Worm (Caenorhabditis elegans) whole organism, L1 larva: ENCODE measurements around the gene R166.2.

ENCODE experiments used
- C04F5.9 ChIP-seq: sonication (generic microtip); optimal IDR thresholded peaks from 2 replicates; lab custom pipeline; 2016; ENCODE audit warnings: missing genetic modification characterization, missing compliant biosample characterization
- C16A3.4 ChIP-seq: fragments of 150-350 bp; optimal IDR thresholded peaks from 2 replicates; lab custom pipeline; 2014; ENCODE audit warnings: missing biosample characterization, missing genetic modification characterization
- C34B4.2 ChIP-seq: sonication (generic microtip); optimal IDR thresholded peaks from 2 replicates; lab custom pipeline; 2017; ENCODE audit warnings: mild to moderate bottlenecking, missing genetic modification characterization, missing compliant biosample characterization
- F16B12.6 ChIP-seq: fragments of 150-350 bp; optimal IDR thresholded peaks from 2 replicates; lab custom pipeline; 2014; ENCODE audit warnings: missing biosample characterization, missing genetic modification characterization
- Y116A8C.19 ChIP-seq: sonication (generic microtip); optimal IDR thresholded peaks from 2 replicates; lab custom pipeline; 2016; ENCODE audit warnings: missing compliant biosample characterization, missing genetic modification characterization, borderline replicate concordance
- alr-1 ChIP-seq: fragments of 200-800 bp; sonication (Bioruptor generic); optimal IDR thresholded peaks from 2 replicates; lab custom pipeline; 2018; ENCODE audit warnings: borderline replicate concordance, mild to moderate bottlenecking, missing genetic modification characterization, missing compliant biosample characterization
- ama-1 ChIP-seq: fragments of 150-350 bp; optimal IDR thresholded peaks from 2 replicates; lab custom pipeline; 2014
- blmp-1 ChIP-seq: fragments of 150-350 bp; optimal IDR thresholded peaks from 2 replicates; lab custom pipeline; 2014; ENCODE audit warnings: missing biosample characterization, missing genetic modification characterization
- ces-1 ChIP-seq: fragments of 150-350 bp; optimal IDR thresholded peaks from 2 replicates; lab custom pipeline; 2014; ENCODE audit warnings: missing biosample characterization, missing genetic modification reagents, missing genetic modification characterization
- dsc-1 ChIP-seq: sonication (generic microtip); optimal IDR thresholded peaks from 2 replicates; lab custom pipeline; 2016; ENCODE audit warnings: mild to moderate bottlenecking, missing genetic modification characterization, missing compliant biosample characterization
- efl-1 ChIP-seq, 4 experiments: fragments of 150-350 bp; optimal IDR thresholded peaks in 3 of 4; peaks in 1 of 4; 1 replicate in 1 of 4; 2 replicates in 3 of 4; lab custom pipeline; 2014; ENCODE audit warnings: missing biosample characterization in 2 of 4, missing genetic modification characterization in 2 of 4, missing genetic modification reagents in 2 of 4
- efl-3 ChIP-seq: fragments of 200-800 bp; sonication (Bioruptor generic); optimal IDR thresholded peaks from 2 replicates; lab custom pipeline; 2018; ENCODE audit warnings: mild to moderate bottlenecking, missing genetic modification characterization, missing compliant biosample characterization
- elt-2 ChIP-seq: sonication (generic microtip); optimal IDR thresholded peaks from 2 replicates; lab custom pipeline; 2016; ENCODE audit warnings: missing genetic modification characterization, mild to moderate bottlenecking, inconsistent platforms, missing compliant biosample characterization, missing genetic modification reagents
- ets-5 ChIP-seq: fragments of 200-800 bp; sonication (Bioruptor generic); IDR thresholded peaks from 2 replicates; pipeline ENCODE4 v1.3.6; 2022; ENCODE audit warnings: missing genetic modification characterization, missing compliant biosample characterization
- fkh-8 ChIP-seq: sonication (generic microtip); optimal IDR thresholded peaks from 2 replicates; lab custom pipeline; 2016; ENCODE audit warnings: mild to moderate bottlenecking, missing genetic modification characterization, missing compliant biosample characterization
- fos-1 ChIP-seq: fragments of 150-350 bp; optimal IDR thresholded peaks from 2 replicates; lab custom pipeline; 2014; ENCODE audit warnings: missing biosample characterization, missing genetic modification characterization
- grh-1 ChIP-seq: fragments of 200-800 bp; sonication (Bioruptor generic); IDR thresholded peaks from 2 replicates; pipeline ENCODE4 v1.3.6; 2022; ENCODE audit warnings: missing genetic modification reagents, missing genetic modification characterization, missing compliant biosample characterization
- hlh-17 ChIP-seq: fragments of 200-800 bp; sonication (Bioruptor generic); optimal IDR thresholded peaks from 2 replicates; lab custom pipeline; 2018; ENCODE audit warnings: missing genetic modification characterization, mild to moderate bottlenecking, missing compliant biosample characterization, moderate library complexity, borderline replicate concordance
- hpl-2 ChIP-seq: fragments of 150-350 bp; optimal IDR thresholded peaks from 2 replicates; lab custom pipeline; 2014; ENCODE audit warnings: missing biosample characterization, missing genetic modification reagents, missing genetic modification characterization
- irx-1 ChIP-seq: sonication (generic microtip); optimal IDR thresholded peaks from 2 replicates; lab custom pipeline; 2016; ENCODE audit warnings: missing genetic modification characterization, missing compliant biosample characterization
- isw-1 ChIP-seq: fragments of 200-800 bp; sonication (Bioruptor generic); IDR thresholded peaks from 2 replicates; pipeline ENCODE4 v1.3.6; 2022; ENCODE audit warnings: missing genetic modification characterization, missing compliant biosample characterization
- lin-35 ChIP-seq, 2 experiments: fragments of 150-350 bp; optimal IDR thresholded peaks; 2 replicates each; lab custom pipeline; 2014; ENCODE audit warnings: missing biosample characterization in 2 of 2, missing genetic modification characterization in 2 of 2, missing genetic modification reagents in 2 of 2
- lsy-2 ChIP-seq, 2 experiments: fragments of 150-350 bp; optimal IDR thresholded peaks; 2 replicates each; lab custom pipeline; 2014; ENCODE audit warnings: missing biosample characterization in 2 of 2, missing genetic modification characterization in 2 of 2
- nhr-11 ChIP-seq: fragments of 150-350 bp; optimal IDR thresholded peaks from 2 replicates; lab custom pipeline; 2014; ENCODE audit warnings: missing biosample characterization, missing genetic modification characterization
- nhr-12 ChIP-seq: sonication (generic microtip); optimal IDR thresholded peaks from 2 replicates; lab custom pipeline; 2017; ENCODE audit warnings: missing biosample characterization, missing genetic modification characterization
- nhr-19 ChIP-seq: fragments of 200-800 bp; sonication (Bioruptor generic); conservative IDR thresholded peaks from 2 replicates; pipeline ENCODE4 v1.3.6; 2022; ENCODE audit warnings: missing genetic modification characterization, missing compliant biosample characterization
- nhr-28 ChIP-seq: fragments of 150-350 bp; optimal IDR thresholded peaks from 2 replicates; lab custom pipeline; 2014; ENCODE audit warnings: missing biosample characterization, missing genetic modification characterization
- nhr-47 ChIP-seq: sonication (generic microtip); optimal IDR thresholded peaks from 2 replicates; lab custom pipeline; 2016; ENCODE audit warnings: mild to moderate bottlenecking, missing genetic modification characterization, moderate library complexity, missing compliant biosample characterization
- nhr-71 ChIP-seq: sonication (generic microtip); optimal IDR thresholded peaks from 2 replicates; lab custom pipeline; 2016; ENCODE audit warnings: mild to moderate bottlenecking, missing genetic modification characterization, moderate library complexity, missing compliant biosample characterization
- nhr-77 ChIP-seq: fragments of 150-350 bp; optimal IDR thresholded peaks from 2 replicates; lab custom pipeline; 2014; ENCODE audit warnings: missing biosample characterization, missing genetic modification characterization
- nhr-84 ChIP-seq: sonication (generic microtip); optimal IDR thresholded peaks from 2 replicates; lab custom pipeline; 2017; ENCODE audit warnings: missing biosample characterization, missing genetic modification characterization
- nhr-85 ChIP-seq: sonication (generic microtip); peaks from one replicate; lab custom pipeline; 2016; ENCODE audit warnings: missing genetic modification characterization, inconsistent platforms, missing compliant biosample characterization
- pag-3 ChIP-seq: sonication (generic microtip); optimal IDR thresholded peaks from 2 replicates; lab custom pipeline; 2017; ENCODE audit warnings: missing genetic modification characterization, mild to moderate bottlenecking, missing compliant biosample characterization, antibody characterized with exemption, borderline replicate concordance; ENCODE audit not compliant: insufficient read depth
- pax-3 ChIP-seq: fragments of 200-800 bp; sonication (Bioruptor generic); optimal IDR thresholded peaks from 2 replicates; lab custom pipeline; 2018; ENCODE audit warnings: mild to moderate bottlenecking, missing genetic modification characterization, moderate library complexity, missing compliant biosample characterization
- pqm-1 ChIP-seq: sonication (generic microtip); optimal IDR thresholded peaks from 3 replicates; lab custom pipeline; 2017; ENCODE audit warnings: missing biosample characterization, missing genetic modification characterization
- rnt-1 ChIP-seq: sonication (generic microtip); optimal IDR thresholded peaks from 2 replicates; lab custom pipeline; 2016; ENCODE audit warnings: mild to moderate bottlenecking, missing genetic modification characterization, moderate library complexity, missing compliant biosample characterization
- snu-23 ChIP-seq: sonication (generic microtip); optimal IDR thresholded peaks from 2 replicates; lab custom pipeline; 2016; ENCODE audit warnings: missing genetic modification characterization, missing compliant biosample characterization
- sup-37 ChIP-seq: fragments of 200-800 bp; sonication (Bioruptor generic); optimal IDR thresholded peaks from 2 replicates; lab custom pipeline; 2018; ENCODE audit warnings: mild to moderate bottlenecking, missing genetic modification characterization, missing compliant biosample characterization
- swsn-7 ChIP-seq: sonication (generic microtip); optimal IDR thresholded peaks from 2 replicates; lab custom pipeline; 2016; ENCODE audit warnings: missing genetic modification characterization, missing compliant biosample characterization
- tlp-1 ChIP-seq: fragments of 150-350 bp; optimal IDR thresholded peaks from 2 replicates; lab custom pipeline; 2014; ENCODE audit warnings: missing biosample characterization, missing genetic modification characterization
- unc-30 ChIP-seq: sonication (generic microtip); optimal IDR thresholded peaks from 2 replicates; lab custom pipeline; 2017; ENCODE audit warnings: missing biosample characterization, missing genetic modification characterization
- unc-86 ChIP-seq: sonication (generic microtip); optimal IDR thresholded peaks from 2 replicates; lab custom pipeline; 2016; ENCODE audit warnings: missing genetic modification characterization, missing compliant biosample characterization
- xbp-1 ChIP-seq: sonication (generic microtip); optimal IDR thresholded peaks from 2 replicates; lab custom pipeline; 2016; ENCODE audit warnings: missing genetic modification characterization, missing compliant biosample characterization
- zip-4 ChIP-seq: fragments of 200-800 bp; sonication (Bioruptor generic); optimal IDR thresholded peaks from 2 replicates; lab custom pipeline; 2018; ENCODE audit warnings: mild to moderate bottlenecking, missing genetic modification characterization, moderate library complexity, missing compliant biosample characterization
- ztf-11 ChIP-seq, 2 experiments: sonication (generic microtip); optimal IDR thresholded peaks; 2 replicates each; lab custom pipeline; 2016 to 2017; ENCODE audit warnings: missing genetic modification characterization in 2 of 2, missing biosample characterization in 1 of 2, missing compliant biosample characterization in 1 of 2

R166.2 gene

DNA sequence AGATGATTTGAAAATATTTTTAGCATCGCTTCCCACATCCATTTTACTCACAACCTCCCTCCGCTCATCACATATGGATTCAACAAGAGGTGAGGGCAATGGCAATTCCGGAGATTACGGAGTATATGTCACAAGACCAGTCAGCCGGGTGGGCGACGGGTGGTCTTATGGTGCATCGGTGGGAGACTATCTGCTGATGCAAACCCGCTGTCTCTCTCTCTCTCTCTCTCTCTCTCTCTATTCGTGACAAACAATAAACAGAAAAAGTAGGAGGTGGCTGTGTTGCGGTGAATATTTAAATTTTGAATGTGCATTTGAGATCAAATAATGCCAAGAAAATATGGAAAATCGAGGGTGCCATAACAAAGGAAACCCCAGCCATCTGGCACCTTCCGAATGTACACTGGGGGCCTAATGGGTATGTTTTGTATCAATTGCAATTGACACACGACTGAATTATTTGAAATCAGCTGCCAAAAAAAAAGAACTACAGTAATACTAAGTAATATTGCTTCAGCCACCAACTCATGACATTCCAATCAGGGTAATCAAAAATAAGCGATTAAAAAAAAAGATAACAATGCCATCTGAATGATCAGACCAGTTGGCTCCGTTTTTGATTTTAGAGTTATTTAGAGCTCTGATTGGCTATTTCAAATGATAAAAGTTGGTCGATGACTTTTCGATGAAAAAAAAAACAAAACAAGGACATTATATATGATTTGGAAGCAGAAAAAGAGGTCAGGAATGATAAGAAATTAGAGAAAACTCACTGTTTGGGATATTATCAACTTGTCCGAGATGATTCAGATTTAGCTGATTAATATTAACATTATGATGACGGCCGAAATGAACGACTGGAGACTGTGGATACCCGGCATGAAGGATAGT is 10.6 kb upstream of the R166.2 start (continued):
- no peak for TF ChIP-seq sup-37 (GFP tag; lab: Kevin White, UChicago)
- no peak for TF ChIP-seq nhr-77
- TF ChIP-seq isw-1 (GFP tag; lab: Robert Waterston, UW), result no peak
- peak; percentile 2 to 17 for TF ChIP-seq lsy-2 (tag; optimal IDR thresholded peaks at IDR 0.05; lab: Kevin White, UChicago)
- no peak for TF ChIP-seq elt-2
- no peak for TF ChIP-seq pqm-1 (tag; lab: Kevin White, UChicago)
- TF ChIP-seq nhr-11 (tag; lab: Kevin White, UChicago), result no peak
- TF ChIP-seq nhr-12, result no peak

DNA sequence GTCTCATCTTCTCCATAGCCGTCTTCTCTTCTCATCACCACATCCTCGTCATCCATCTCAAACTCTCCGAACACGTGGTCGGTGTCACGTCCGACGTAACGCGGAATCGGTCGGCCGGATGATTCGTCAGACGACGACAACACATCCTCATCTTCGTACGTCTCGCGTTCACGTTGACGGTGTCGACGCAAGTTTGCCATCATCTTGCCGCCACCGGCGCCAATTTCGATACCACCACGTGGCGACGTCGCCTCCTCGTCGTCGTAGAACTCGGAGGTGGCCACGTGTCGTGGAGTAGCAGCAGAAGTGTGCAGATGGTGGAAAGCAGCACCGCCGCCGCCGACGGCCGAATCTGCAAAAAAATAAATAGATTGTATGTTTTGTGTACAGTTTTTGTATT is 9.8 kb upstream of the R166.2 start:
- TF ChIP-seq nhr-85 (peak; percentile 67), ets-5 (GFP tag; lab: Robert Waterston, UW) (0 out of 2 replicates have a peak, but pooled peaks have one; percentile 44), pax-3 (tag; lab: Kevin White, UChicago) (no peak), ama-1 (lab: Kevin White, UChicago) (no peak), lin-35 (GFP tag; optimal IDR thresholded peaks at IDR 0.05; lab: Kevin White, UChicago) (peak in 1 of 2 experiments; percentile 3), grh-1 (GFP tag; lab: Robert Waterston, UW) (peak; percentile 33; the same call in 1 of the 2 replicates), xbp-1 (tag; lab: Kevin White, UChicago) (no peak), elt-2 (no peak), sup-37 (GFP tag; lab: Kevin White, UChicago) (no peak), efl-1 (optimal IDR thresholded peaks at IDR 0.05; lab: Kevin White, UChicago) (no peak), efl-1 (GFP tag; optimal IDR thresholded peaks at IDR 0.05 in 1 of 2; lab: Kevin White, UChicago) (no peak)

DNA sequence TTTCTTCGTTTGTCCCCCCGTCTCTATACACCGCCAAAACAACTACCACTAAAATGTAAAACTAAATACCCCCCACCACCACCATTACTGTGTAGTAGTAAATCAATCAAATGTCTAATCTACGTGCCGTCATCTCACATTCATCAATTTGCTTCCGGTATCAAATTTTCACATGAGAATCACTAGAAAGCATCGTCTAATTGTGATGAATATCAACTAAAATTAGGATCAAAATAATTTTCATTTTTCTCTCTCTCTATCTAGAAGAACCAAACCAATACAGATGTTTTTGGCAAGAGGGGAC is 9.3 kb upstream of the R166.2 start:
- no peak for TF ChIP-seq tlp-1 (tag; lab: Kevin White, UChicago)
- TF ChIP-seq efl-1 (optimal IDR thresholded peaks at IDR 0.05; lab: Kevin White, UChicago), result no peak
- peak in 1 of 2 experiments; percentile 81 for TF ChIP-seq efl-1 (GFP tag; optimal IDR thresholded peaks at IDR 0.05 in 1 of 2; lab: Kevin White, UChicago)
- no peak for TF ChIP-seq alr-1 (tag; lab: Kevin White, UChicago)
- peak; percentile 21 for TF ChIP-seq blmp-1
- no peak for TF ChIP-seq swsn-7 (tag; lab: Kevin White, UChicago)
- no peak for TF ChIP-seq nhr-11 (tag; lab: Kevin White, UChicago)
- TF ChIP-seq F16B12.6 (tag; lab: Kevin White, UChicago), result no peak
- TF ChIP-seq zip-4, result peak; percentile 19
- no peak for TF ChIP-seq unc-86 (tag; lab: Kevin White, UChicago)
- no peak for TF ChIP-seq nhr-84 (tag; lab: Kevin White, UChicago)
- TF ChIP-seq nhr-77, result no peak
- TF ChIP-seq nhr-71, result peak; percentile 43
- no peak for TF ChIP-seq pqm-1 (tag; lab: Kevin White, UChicago)
- TF ChIP-seq snu-23 (GFP tag; lab: Kevin White, UChicago), result peak; percentile 6
- no peak for TF ChIP-seq pag-3
- TF ChIP-seq hlh-17 (GFP tag; lab: Kevin White, UChicago), result no peak
- TF ChIP-seq fkh-8 (tag; lab: Kevin White, UChicago), result no peak
- no peak for TF ChIP-seq nhr-19 (GFP tag; lab: Robert Waterston, UW)
- no peak for TF ChIP-seq lin-35 (GFP tag; optimal IDR thresholded peaks at IDR 0.05; lab: Kevin White, UChicago)
- TF ChIP-seq C34B4.2 (tag; lab: Kevin White, UChicago), result no peak
- no peak for TF ChIP-seq nhr-85
- no peak for TF ChIP-seq fos-1 (tag; lab: Kevin White, UChicago)
- no peak for TF ChIP-seq C04F5.9 (tag; lab: Kevin White, UChicago)
- peak in 1 of 2 experiments; percentile 8 for TF ChIP-seq ztf-11 (tag; optimal IDR thresholded peaks at IDR 0.05; lab: Kevin White, UChicago)
- TF ChIP-seq nhr-28 (tag; lab: Kevin White, UChicago), result no peak
- peak; percentile 31 for TF ChIP-seq rnt-1 (tag; lab: Kevin White, UChicago)
- TF ChIP-seq xbp-1 (tag; lab: Kevin White, UChicago), result no peak
- TF ChIP-seq ama-1 (lab: Kevin White, UChicago), result peak; percentile 47
- TF ChIP-seq Y116A8C.19 (tag; lab: Kevin White, UChicago), result no peak
- peak in 1 of 2 experiments; percentile 13 for TF ChIP-seq lsy-2 (tag; optimal IDR thresholded peaks at IDR 0.05; lab: Kevin White, UChicago)
- TF ChIP-seq sup-37 (GFP tag; lab: Kevin White, UChicago), result no peak
- TF ChIP-seq ces-1 (GFP tag; lab: Kevin White, UChicago), result no peak
- no peak for TF ChIP-seq hpl-2 (GFP tag; lab: Kevin White, UChicago)
- no peak for TF ChIP-seq nhr-47 (tag; lab: Kevin White, UChicago)
- TF ChIP-seq C16A3.4 (tag; lab: Kevin White, UChicago), result peak; percentile 16
- TF ChIP-seq irx-1, result no peak
- TF ChIP-seq dsc-1 (tag; lab: Kevin White, UChicago), result no peak
- no peak for TF ChIP-seq efl-3 (GFP tag; lab: Kevin White, UChicago)
- no peak for TF ChIP-seq unc-30 (tag; lab: Kevin White, UChicago)
